Worm (Caenorhabditis elegans): ENCODE results near the gene gon-4.

- TF ChIP-seq F57C9.4 (tag; optimal IDR thresholded peaks at IDR 0.05) (no peak), ZK185.1 (tag; optimal IDR thresholded peaks at IDR 0.05; ENCODE audit: poor library complexity, severe bottlenecking) (no peak), F37B4.10 (GFP tag; IDR thresholded peaks at IDR 0.05) (no peak), nhr-90 (tag; optimal IDR thresholded peaks at IDR 0.05) (no peak), T07F8.4 (tag; optimal IDR thresholded peaks at IDR 0.05) (no peak), F10E7.11 (tag; optimal IDR thresholded peaks at IDR 0.05) (no peak), aptf-2 (GFP tag; conservative IDR thresholded peaks at IDR 0.05) (no peak)
Observed at ce11 chrIV:10251764-10252163, 54.1 kb downstream of the gon-4 start.

All from whole organism, young adult.